Fruit fly (Drosophila melanogaster): Measurements from ENCODE around the gene Lip1.

Gene Lip1

dm6 chr2L:10706267-10706666 is 4.9 kb upstream of the Lip1 start:
- TF ChIP-seq svp (GFP tag) = peak; percentile 63
- TF ChIP-seq Sox14 (GFP tag; optimal IDR thresholded peaks at IDR 0.05) = no peak

DNA sequence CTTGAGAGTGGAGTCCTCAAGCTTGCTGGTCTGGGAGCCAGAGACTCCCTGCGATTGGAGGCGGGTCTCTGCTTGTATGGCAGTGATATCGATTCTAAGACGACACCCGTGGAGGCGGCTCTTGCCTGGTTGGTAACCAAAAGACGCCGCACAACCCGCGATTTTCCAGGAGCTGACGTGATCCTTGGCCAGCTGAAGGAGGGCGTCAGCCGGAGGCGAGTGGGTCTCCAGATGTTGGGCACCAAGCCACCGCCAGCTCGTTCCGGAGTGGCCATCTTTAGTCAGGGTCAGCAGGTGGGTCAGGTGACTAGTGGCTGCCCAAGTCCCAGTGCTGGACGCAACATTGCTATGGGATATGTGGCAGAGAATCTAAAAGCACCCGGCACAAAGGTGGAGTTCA is 3.1 kb upstream of the Lip1 start:
- TF ChIP-seq CG3919 (GFP tag; optimal IDR thresholded peaks at IDR 0.05) (no peak), ss (GFP tag; optimal IDR thresholded peaks at IDR 0.05) (no peak), Eip75B (GFP tag; optimal IDR thresholded peaks at IDR 0.05) (no peak), CG1621 (tag; optimal IDR thresholded peaks at IDR 0.05) (no peak), pdm3 (GFP tag; optimal IDR thresholded peaks at IDR 0.05) (no peak), dsx (GFP tag; optimal IDR thresholded peaks at IDR 0.05; ENCODE audit: poor library complexity, severe bottlenecking) (no peak), esn (GFP tag; optimal IDR thresholded peaks at IDR 0.05) (no peak), Sox102F (GFP tag; optimal IDR thresholded peaks at IDR 0.05) (no peak), Sox14 (GFP tag; optimal IDR thresholded peaks at IDR 0.05) (no peak), Met (GFP tag; optimal IDR thresholded peaks at IDR 0.05) (no peak), Hr4 (GFP tag; optimal IDR thresholded peaks at IDR 0.05) (no peak), CG11762 (GFP tag; optimal IDR thresholded peaks at IDR 0.05; ENCODE audit: insufficient read depth) (no peak), CG32006 (GFP tag; optimal IDR thresholded peaks at IDR 0.05) (no peak), achi (GFP tag; optimal IDR thresholded peaks at IDR 0.05) (no peak), Hr38 (GFP tag; optimal IDR thresholded peaks at IDR 0.05) (no peak), spab (GFP tag; optimal IDR thresholded peaks at IDR 0.05) (no peak), Ets96B (tag; optimal IDR thresholded peaks at IDR 0.05) (no peak), Ets21C (GFP tag; optimal IDR thresholded peaks at IDR 0.05) (no peak), Hr39 (GFP tag; optimal IDR thresholded peaks at IDR 0.05) (no peak), vri (GFP tag; optimal IDR thresholded peaks at IDR 0.05) (no peak)

DNA sequence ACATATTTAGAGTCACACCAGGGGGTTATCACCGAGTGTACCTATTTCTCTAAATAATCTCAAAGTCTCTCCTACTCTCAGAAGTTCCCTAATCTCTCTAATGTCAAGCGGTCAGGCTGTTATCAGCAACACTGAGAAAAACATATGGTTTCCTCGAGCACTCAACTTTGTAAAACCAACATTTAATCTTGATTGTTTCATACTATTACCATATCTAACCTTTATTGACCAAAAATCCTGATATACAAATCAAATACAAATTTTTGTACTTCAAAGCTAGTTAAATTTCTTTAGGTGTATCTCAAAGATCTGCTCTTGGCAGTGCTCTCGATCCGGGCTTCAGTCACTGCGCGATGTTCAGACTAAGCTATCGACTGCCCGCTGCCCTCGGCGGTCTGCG is 1.9 kb upstream of the Lip1 start, which contains the start of gene CG6415:
TSS of gene CG6415 (plus strand) at position 341 of the 400 bp plus-strand sequence.
- TF ChIP-seq Ets21C (GFP tag; optimal IDR thresholded peaks at IDR 0.05) = no peak
- TF ChIP-seq salr (GFP tag; optimal IDR thresholded peaks at IDR 0.05) = no peak
- TF ChIP-seq CG3032 (tag; optimal IDR thresholded peaks at IDR 0.05) = no peak
- no peak for TF ChIP-seq CG1621 (tag; optimal IDR thresholded peaks at IDR 0.05)
- TF ChIP-seq achi (GFP tag; optimal IDR thresholded peaks at IDR 0.05) = no peak
- no peak for TF ChIP-seq ss (GFP tag; optimal IDR thresholded peaks at IDR 0.05)
- TF ChIP-seq cyc (GFP tag; optimal IDR thresholded peaks at IDR 0.05) = no peak
- TF ChIP-seq CG15336 (GFP tag; IDR thresholded peaks at IDR 0.05) = peak; percentile 71
- no peak for TF ChIP-seq Hr38 (GFP tag; optimal IDR thresholded peaks at IDR 0.05)
- peak; percentile 48 for TF ChIP-seq pdm3 (GFP tag; optimal IDR thresholded peaks at IDR 0.05)
- no peak for TF ChIP-seq Ets96B (tag; optimal IDR thresholded peaks at IDR 0.05)
- no peak for TF ChIP-seq esn (GFP tag; optimal IDR thresholded peaks at IDR 0.05)
- TF ChIP-seq Smox (GFP tag; optimal IDR thresholded peaks at IDR 0.05) = no peak
- no peak for TF ChIP-seq dsx (GFP tag; optimal IDR thresholded peaks at IDR 0.05; ENCODE audit: poor library complexity, severe bottlenecking)
- peak; percentile 27 for TF ChIP-seq lz (GFP tag; optimal IDR thresholded peaks at IDR 0.05)
- TF ChIP-seq CG6854 (GFP tag; optimal IDR thresholded peaks at IDR 0.05) = no peak
- peak; percentile 80 for TF ChIP-seq CG32006 (GFP tag; optimal IDR thresholded peaks at IDR 0.05)
- no peak for TF ChIP-seq CG11762 (GFP tag; optimal IDR thresholded peaks at IDR 0.05; ENCODE audit: insufficient read depth)
- TF ChIP-seq spab (GFP tag; optimal IDR thresholded peaks at IDR 0.05) = no peak
- no peak for TF ChIP-seq Blimp-1 (GFP tag; optimal IDR thresholded peaks at IDR 0.05)
- TF ChIP-seq topi (GFP tag; optimal IDR thresholded peaks at IDR 0.05) = peak; percentile 28
- TF ChIP-seq CG6808 (GFP tag; optimal IDR thresholded peaks at IDR 0.05) = no peak
- TF ChIP-seq CG4318 (GFP tag; optimal IDR thresholded peaks at IDR 0.05) = peak; percentile 48
- TF ChIP-seq svp (GFP tag) = peak; percentile 97
- peak; percentile 5 for TF ChIP-seq dac (GFP tag; optimal IDR thresholded peaks at IDR 0.05)
- peak; percentile 27 for TF ChIP-seq acj6 (GFP tag; optimal IDR thresholded peaks at IDR 0.05)
- no peak for TF ChIP-seq CG8632 (GFP tag; optimal IDR thresholded peaks at IDR 0.05)
- TF ChIP-seq fd59A (GFP tag; optimal IDR thresholded peaks at IDR 0.05) = no peak
- TF ChIP-seq CG11902 (GFP tag; optimal IDR thresholded peaks at IDR 0.05) = no peak
- peak; percentile 38 for TF ChIP-seq OdsH (GFP tag; optimal IDR thresholded peaks at IDR 0.05)
- TF ChIP-seq CG11294 (GFP tag; IDR thresholded peaks at IDR 0.05) = peak; percentile 64
- peak; percentile 32 for TF ChIP-seq CG31627 (GFP tag; optimal IDR thresholded peaks at IDR 0.05)
- peak; percentile 34 for TF ChIP-seq Met (GFP tag; optimal IDR thresholded peaks at IDR 0.05)
- TF ChIP-seq CG7368 (GFP tag; optimal IDR thresholded peaks at IDR 0.05) = no peak
- TF ChIP-seq CG6276 (GFP tag; optimal IDR thresholded peaks at IDR 0.05) = peak; percentile 63
- no peak for TF ChIP-seq CG34406 (GFP tag; optimal IDR thresholded peaks at IDR 0.05)
- TF ChIP-seq Eip93F (GFP tag; optimal IDR thresholded peaks at IDR 0.05) = no peak
- TF ChIP-seq fd85E (GFP tag; optimal IDR thresholded peaks at IDR 0.05) = no peak
- TF ChIP-seq CG10631 (GFP tag; optimal IDR thresholded peaks at IDR 0.05) = no peak
